Worm (Caenorhabditis elegans) whole organism, young adult: ENCODE data around the gene F31E8.4.

ENCODE experiments used
- B0336.3 ChIP-seq: fragments of 200-800 bp; sonication (Bioruptor generic); IDR thresholded peaks from 2 replicates; pipeline ENCODE4 v1.3.6; 2022; ENCODE audit warnings: missing genetic modification characterization, missing compliant biosample characterization
- Y56A3A.18 ChIP-seq: fragments of 200-800 bp; sonication (Bioruptor generic); IDR thresholded peaks from 2 replicates; pipeline ENCODE4 v1.3.6; 2022; ENCODE audit warnings: missing genetic modification reagents, missing genetic modification characterization, missing compliant biosample characterization
- ama-1 ChIP-seq, 3 experiments: fragments of 150-350 bp in 1 of 3; sonication (generic microtip) in 2 of 3; optimal IDR thresholded peaks; 2 replicates each; lab custom pipeline; 2014 to 2018; ENCODE audit warnings: missing biosample characterization in 2 of 3, missing genetic modification characterization in 2 of 3, missing genetic modification reagents in 2 of 3
- ceh-79 ChIP-seq: sonication (generic microtip); optimal IDR thresholded peaks from 2 replicates; lab custom pipeline; 2017; ENCODE audit warnings: mild to moderate bottlenecking, missing genetic modification characterization, missing compliant biosample characterization
- chd-7 ChIP-seq: sonication (generic microtip); optimal IDR thresholded peaks from 2 replicates; lab custom pipeline; 2016; ENCODE audit warnings: mild to moderate bottlenecking, missing genetic modification characterization, moderate library complexity, missing compliant biosample characterization
- dpl-1 ChIP-seq: fragments of 150-350 bp; optimal IDR thresholded peaks from 2 replicates; lab custom pipeline; 2014; ENCODE audit warnings: missing biosample characterization, missing genetic modification reagents, missing genetic modification characterization
- hsf-1 ChIP-seq: fragments of 200-800 bp; sonication (Bioruptor generic); IDR thresholded peaks from 2 replicates; pipeline ENCODE4 v1.3.6; 2022; ENCODE audit warnings: missing genetic modification reagents, missing genetic modification characterization, missing compliant biosample characterization
- lir-1 ChIP-seq: fragments of 200-800 bp; sonication (Bioruptor generic); conservative IDR thresholded peaks from 2 replicates; pipeline ENCODE4 v1.3.6; 2022; ENCODE audit warnings: missing genetic modification reagents, missing genetic modification characterization, missing compliant biosample characterization
- nfya-1 ChIP-seq: sonication (generic microtip); optimal IDR thresholded peaks from 2 replicates; lab custom pipeline; 2017; ENCODE audit warnings: antibody characterized with exemption, missing compliant biosample characterization, missing genetic modification characterization, borderline replicate concordance; ENCODE audit not compliant: insufficient read depth
- nhr-120 ChIP-seq: fragments of 200-800 bp; sonication (Bioruptor generic); IDR thresholded peaks from 2 replicates; pipeline ENCODE4 v1.3.6; 2022; ENCODE audit warnings: missing genetic modification characterization, missing compliant biosample characterization
- nhr-179 ChIP-seq: sonication (generic microtip); optimal IDR thresholded peaks from 2 replicates; lab custom pipeline; 2016; ENCODE audit warnings: mild to moderate bottlenecking, missing genetic modification characterization, missing compliant biosample characterization
- pha-4 ChIP-seq: fragments of 150-350 bp; sonication (generic microtip); optimal IDR thresholded peaks from 2 replicates; lab custom pipeline; 2014; ENCODE audit warnings: missing biosample characterization, missing genetic modification reagents, missing genetic modification characterization
- unc-130 ChIP-seq: sonication (generic microtip); optimal IDR thresholded peaks from 2 replicates; lab custom pipeline; 2016; ENCODE audit warnings: missing genetic modification reagents, missing genetic modification characterization, missing compliant biosample characterization
- ztf-22 ChIP-seq: fragments of 200-800 bp; sonication (Bioruptor generic); optimal IDR thresholded peaks from 2 replicates; lab custom pipeline; 2018; ENCODE audit warnings: mild to moderate bottlenecking, missing genetic modification characterization, moderate library complexity, missing compliant biosample characterization

- TF ChIP-seq lir-1 (GFP tag; lab: Robert Waterston, UW) (no peak), chd-7 (peak; percentile 78), ceh-79 (tag; lab: Kevin White, UChicago) (no peak), pha-4 (tag; lab: Kevin White, UChicago) (peak; percentile 20), ztf-22 (GFP tag; lab: Kevin White, UChicago) (peak; percentile 95), B0336.3 (peak; percentile 92), ama-1 (optimal IDR thresholded peaks at IDR 0.05; lab: Kevin White, UChicago) (no peak), ama-1 (GFP tag; optimal IDR thresholded peaks at IDR 0.05; lab: Kevin White, UChicago) (no peak), dpl-1 (GFP tag; lab: Kevin White, UChicago) (no peak), nhr-120 (GFP tag; lab: Robert Waterston, UW) (no peak), Y56A3A.18 (GFP tag; lab: Robert Waterston, UW) (no peak), hsf-1 (GFP tag; lab: Robert Waterston, UW) (no peak), unc-130 (no peak), nfya-1 (tag; lab: Kevin White, UChicago) (no peak), nhr-179 (no peak)
Observed at ce11 chrII:6842651-6843118, 42.7 kb upstream of the F31E8.4 start.
